Fruit fly (Drosophila melanogaster) whole organism, pupa: ENCODE measurements around the gene DCAF12.

Experiments used
- CG12605 ChIP-seq: fragments of 200-800 bp; sonication (Bioruptor generic); IDR thresholded peaks from 2 replicates; pipeline ENCODE4 v1.3.6; 2022; ENCODE audit warnings: missing biosample characterization, missing genetic modification characterization
- CG13204 ChIP-seq: fragments of 200-800 bp; sonication (Bioruptor generic); optimal IDR thresholded peaks from 2 replicates; lab custom pipeline; 2018; ENCODE audit warnings: missing biosample characterization, mild to moderate bottlenecking, missing genetic modification characterization, moderate library complexity
- CG32121 ChIP-seq: fragments of 200-800 bp; sonication (Bioruptor generic); IDR thresholded peaks from 2 replicates; pipeline ENCODE4 v1.3.6; 2022; ENCODE audit warnings: missing biosample characterization, missing genetic modification characterization
- CG34367 ChIP-seq: fragments of 200-800 bp; sonication (Bioruptor generic); optimal IDR thresholded peaks from 2 replicates; lab custom pipeline; 2018; ENCODE audit warnings: missing biosample characterization, mild to moderate bottlenecking, missing genetic modification characterization
- CG4496 ChIP-seq: fragments of 200-800 bp; sonication (Bioruptor generic); IDR thresholded peaks from 3 replicates; pipeline ENCODE4 v1.3.6; 2022; ENCODE audit warnings: missing biosample characterization, missing genetic modification characterization
- CG8159 ChIP-seq: fragments of 200-800 bp; sonication (Bioruptor generic); optimal IDR thresholded peaks from 3 replicates; lab custom pipeline; 2018; ENCODE audit warnings: missing biosample characterization, mild to moderate bottlenecking, missing genetic modification characterization, moderate library complexity
- CG8301 ChIP-seq: fragments of 200-800 bp; sonication (Bioruptor generic); optimal IDR thresholded peaks from 2 replicates; lab custom pipeline; 2018; ENCODE audit warnings: missing biosample characterization, mild to moderate bottlenecking, missing genetic modification characterization
- D1 ChIP-seq: fragments of 200-800 bp; sonication (Bioruptor generic); optimal IDR thresholded peaks from 2 replicates; lab custom pipeline; 2018; ENCODE audit warnings: missing biosample characterization, mild to moderate bottlenecking, missing genetic modification characterization, moderate library complexity
- EcR ChIP-seq: fragments of 200-800 bp; sonication (Bioruptor generic); optimal IDR thresholded peaks from 3 replicates; lab custom pipeline; 2019; ENCODE audit warnings: missing biosample characterization, missing genetic modification characterization, mild to moderate bottlenecking, moderate library complexity, missing genetic modification reagents
- Pif1A ChIP-seq: fragments of 200-800 bp; sonication (Bioruptor generic); optimal IDR thresholded peaks from 3 replicates; lab custom pipeline; 2016; ENCODE audit warnings: missing biosample characterization, missing genetic modification characterization
- Snoo ChIP-seq: fragments of 200-800 bp; sonication (Bioruptor generic); optimal IDR thresholded peaks from 3 replicates; lab custom pipeline; 2017; ENCODE audit warnings: missing biosample characterization, mild to moderate bottlenecking, missing genetic modification characterization, inconsistent platforms
- fd96Ca ChIP-seq: fragments of 200-800 bp; sonication (Bioruptor generic); IDR thresholded peaks from 3 replicates; pipeline ENCODE4 v1.3.6; 2022; ENCODE audit warnings: missing biosample characterization, missing genetic modification characterization

DNA sequence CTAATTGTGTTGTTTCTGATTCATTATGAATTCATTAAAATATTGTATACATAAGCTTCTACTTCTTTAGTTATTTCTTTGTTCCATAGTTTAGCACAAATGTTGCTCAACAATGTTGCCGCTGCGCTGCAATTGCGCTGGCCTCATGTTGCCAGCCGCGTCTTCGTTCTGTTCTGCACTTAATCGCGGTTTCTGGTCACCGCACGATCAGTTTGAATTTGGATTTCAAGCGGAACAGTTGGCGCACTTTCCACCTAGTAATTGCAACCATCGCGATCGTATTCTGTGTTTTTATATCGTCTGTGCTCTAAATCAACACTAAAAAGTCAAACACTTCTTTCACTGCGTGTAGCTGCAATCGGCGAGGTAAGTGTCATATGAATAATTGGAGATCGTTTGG, 17.8 kb downstream of the DCAF12 start, which contains the start of gene Ect3:
- TF ChIP-seq Snoo = no peak
- no peak for TF ChIP-seq fd96Ca
- TF ChIP-seq CG8301 (tag; lab: Kevin White, UChicago) = no peak
- TF ChIP-seq CG12605 (GFP tag; lab: Robert Waterston, UW) = 0 out of 2 replicates have a peak, but pooled peaks have one; percentile 26
- no peak for TF ChIP-seq CG4496 (GFP tag; lab: Robert Waterston, UW)
- no peak for TF ChIP-seq CG32121
- TF ChIP-seq CG13204 (GFP tag; lab: Kevin White, UChicago) = no peak
- no peak for TF ChIP-seq Pif1A (GFP tag; lab: Kevin White, UChicago)
- no peak for TF ChIP-seq CG34367 (tag; lab: Kevin White, UChicago)
- TF ChIP-seq EcR (GFP tag; lab: Kevin White, UChicago) = no peak
- no peak for TF ChIP-seq D1 (tag; lab: Kevin White, UChicago)
- no peak for TF ChIP-seq CG8159 (tag; lab: Kevin White, UChicago)
